Worm (Caenorhabditis elegans) whole organism, midembryonic: ENCODE data around the gene F49E11.2.

Source experiments
- T22C8.4 ChIP-seq: fragments of 200-800 bp; sonication (Bioruptor generic); IDR thresholded peaks from 2 replicates; pipeline ENCODE4 v1.3.6; 2022; ENCODE audit warnings: missing genetic modification characterization, missing compliant biosample characterization
- cog-1 ChIP-seq: sonication (generic microtip); optimal IDR thresholded peaks from 2 replicates; lab custom pipeline; 2016; ENCODE audit warnings: missing genetic modification characterization, missing compliant biosample characterization
- flt-1 ChIP-seq: fragments of 200-800 bp; sonication (Bioruptor generic); IDR thresholded peaks from 2 replicates; pipeline ENCODE4 v1.3.6; 2022; ENCODE audit warnings: missing genetic modification characterization, missing compliant biosample characterization
- klf-2 ChIP-seq: fragments of 200-800 bp; sonication (Bioruptor generic); conservative IDR thresholded peaks from 2 replicates; pipeline ENCODE4 v1.3.6; 2022; ENCODE audit warnings: missing genetic modification reagents, missing genetic modification characterization, missing compliant biosample characterization
- med-1 ChIP-seq: sonication (generic microtip); optimal IDR thresholded peaks from 2 replicates; lab custom pipeline; 2017; ENCODE audit warnings: missing genetic modification characterization, mild to moderate bottlenecking, missing compliant biosample characterization, antibody characterized with exemption, missing genetic modification reagents; ENCODE audit not compliant: insufficient read depth
- ref-1 ChIP-seq: fragments of 200-800 bp; sonication (Bioruptor generic); conservative IDR thresholded peaks from 2 replicates; pipeline ENCODE4 v1.3.6; 2022; ENCODE audit warnings: missing genetic modification reagents, missing genetic modification characterization, missing compliant biosample characterization
- tab-1 ChIP-seq: fragments of 200-800 bp; sonication (Bioruptor generic); IDR thresholded peaks from 2 replicates; pipeline ENCODE4 v1.3.6; 2022; ENCODE audit warnings: missing genetic modification characterization, missing compliant biosample characterization
- ztf-23 ChIP-seq: fragments of 200-800 bp; sonication (Bioruptor generic); IDR thresholded peaks from 2 replicates; pipeline ENCODE4 v1.3.6; 2022; ENCODE audit warnings: missing genetic modification reagents, missing genetic modification characterization, missing compliant biosample characterization
- ztf-29 ChIP-seq: fragments of 200-800 bp; sonication (Bioruptor generic); IDR thresholded peaks from 2 replicates; pipeline ENCODE4 v1.3.6; 2022; ENCODE audit warnings: missing genetic modification reagents, missing genetic modification characterization, missing compliant biosample characterization

The F49E11.2 gene

ce11 chrIV:13026762-13027161, 12.0 kb downstream of the F49E11.2 start:
- TF ChIP-seq cog-1 (tag; lab: Kevin White, UChicago), result no peak
- TF ChIP-seq med-1, result no peak
- no peak for TF ChIP-seq tab-1 (GFP tag; lab: Robert Waterston, UW)
- TF ChIP-seq ref-1 (GFP tag; lab: Robert Waterston, UW), result no peak
- no peak for TF ChIP-seq klf-2
- no peak for TF ChIP-seq ztf-29 (GFP tag; lab: Robert Waterston, UW)
- no peak for TF ChIP-seq flt-1 (GFP tag; lab: Robert Waterston, UW)
- no peak for TF ChIP-seq ztf-23 (GFP tag; lab: Robert Waterston, UW)
- TF ChIP-seq T22C8.4, result no peak

ce11 chrIV:13025853-13026343, 12.9 kb downstream of the F49E11.2 start:
- TF ChIP-seq med-1 (no peak), ztf-23 (GFP tag; lab: Robert Waterston, UW) (no peak), flt-1 (GFP tag; lab: Robert Waterston, UW) (no peak), ref-1 (GFP tag; lab: Robert Waterston, UW) (no peak), klf-2 (no peak), tab-1 (GFP tag; lab: Robert Waterston, UW) (no peak), cog-1 (tag; lab: Kevin White, UChicago) (no peak), ztf-29 (GFP tag; lab: Robert Waterston, UW) (no peak), T22C8.4 (no peak)

- TF ChIP-seq ztf-23 (GFP tag; lab: Robert Waterston, UW) (0 out of 2 replicates have a peak, but pooled peaks have one; percentile 21), ztf-29 (GFP tag; lab: Robert Waterston, UW) (no peak)
These were observed 15.9 kb downstream of the F49E11.2 start for ce11 chrIV:13022892-13023291.

ce11 chrIV:13021006-13021405, 17.8 kb downstream of the F49E11.2 start:
- TF ChIP-seq ztf-29 (GFP tag; lab: Robert Waterston, UW) (no peak), cog-1 (tag; lab: Kevin White, UChicago) (no peak)

- no peak for TF ChIP-seq tab-1 (GFP tag; lab: Robert Waterston, UW)
- 0 out of 2 replicates have a peak, but pooled peaks have one; percentile 61 for TF ChIP-seq ztf-23 (GFP tag; lab: Robert Waterston, UW)
These were observed 22.0 kb downstream of the F49E11.2 start for ce11 chrIV:13016820-13017219.

ce11 chrIV:13015801-13016404, 22.9 kb downstream of the F49E11.2 start:
- no peak for TF ChIP-seq tab-1 (GFP tag; lab: Robert Waterston, UW)
- no peak for TF ChIP-seq T22C8.4
- TF ChIP-seq klf-2, result no peak
- no peak for TF ChIP-seq ref-1 (GFP tag; lab: Robert Waterston, UW)
- peak; percentile 5 for TF ChIP-seq cog-1 (tag; lab: Kevin White, UChicago)

ce11 chrIV:13013711-13014341, 25.0 kb downstream of the F49E11.2 start:
- no peak for TF ChIP-seq ref-1 (GFP tag; lab: Robert Waterston, UW)
- TF ChIP-seq ztf-29 (GFP tag; lab: Robert Waterston, UW), result no peak
- no peak for TF ChIP-seq flt-1 (GFP tag; lab: Robert Waterston, UW)
- no peak for TF ChIP-seq cog-1 (tag; lab: Kevin White, UChicago)
- no peak for TF ChIP-seq klf-2
- TF ChIP-seq tab-1 (GFP tag; lab: Robert Waterston, UW), result no peak
- no peak for TF ChIP-seq T22C8.4
- no peak for TF ChIP-seq med-1
- no peak for TF ChIP-seq ztf-23 (GFP tag; lab: Robert Waterston, UW)

- TF ChIP-seq cog-1 (tag; lab: Kevin White, UChicago) (no peak), flt-1 (GFP tag; lab: Robert Waterston, UW) (no peak), ztf-23 (GFP tag; lab: Robert Waterston, UW) (no peak), ref-1 (GFP tag; lab: Robert Waterston, UW) (no peak), tab-1 (GFP tag; lab: Robert Waterston, UW) (no peak), T22C8.4 (no peak), ztf-29 (GFP tag; lab: Robert Waterston, UW) (no peak), klf-2 (no peak), med-1 (no peak)
These were observed 25.6 kb downstream of the F49E11.2 start for ce11 chrIV:13013231-13013630.

- TF ChIP-seq tab-1 (GFP tag; lab: Robert Waterston, UW), result no peak
- TF ChIP-seq med-1, result no peak
- no peak for TF ChIP-seq flt-1 (GFP tag; lab: Robert Waterston, UW)
- TF ChIP-seq ztf-29 (GFP tag; lab: Robert Waterston, UW), result no peak
- no peak for TF ChIP-seq cog-1 (tag; lab: Kevin White, UChicago)
- no peak for TF ChIP-seq T22C8.4
- no peak for TF ChIP-seq klf-2
- TF ChIP-seq ztf-23 (GFP tag; lab: Robert Waterston, UW), result no peak
- no peak for TF ChIP-seq ref-1 (GFP tag; lab: Robert Waterston, UW)
These were observed 29.3 kb downstream of the F49E11.2 start for ce11 chrIV:13009507-13009906.

- TF ChIP-seq cog-1 (tag; lab: Kevin White, UChicago) (no peak), med-1 (no peak), ref-1 (GFP tag; lab: Robert Waterston, UW) (no peak), klf-2 (no peak), ztf-29 (GFP tag; lab: Robert Waterston, UW) (no peak), ztf-23 (GFP tag; lab: Robert Waterston, UW) (no peak), tab-1 (GFP tag; lab: Robert Waterston, UW) (no peak), flt-1 (GFP tag; lab: Robert Waterston, UW) (no peak), T22C8.4 (no peak)
These were observed 30.2 kb downstream of the F49E11.2 start, which contains the start of gene mbk-2 for ce11 chrIV:13008405-13009208. mbk-2 (plus strand) TSS chrIV:13009158.
